Worm (Caenorhabditis elegans) whole organism, mixed stage, embryonic: Measurements from ENCODE around the gene C06A12.8.

Experiments
- blmp-1 ChIP-seq: fragments of 150-350 bp; optimal IDR thresholded peaks from 2 replicates; lab custom pipeline; 2014; ENCODE audit warnings: missing biosample characterization, missing genetic modification characterization
- ceh-39 ChIP-seq: fragments of 150-350 bp; optimal IDR thresholded peaks from 2 replicates; lab custom pipeline; 2014; ENCODE audit warnings: missing biosample characterization, missing genetic modification characterization
- ces-1 ChIP-seq: fragments of 150-350 bp; optimal IDR thresholded peaks from 2 replicates; lab custom pipeline; 2014; ENCODE audit warnings: missing biosample characterization, missing genetic modification reagents, missing genetic modification characterization
- cnd-1 ChIP-seq: fragments of 200-800 bp; sonication (Bioruptor generic); optimal IDR thresholded peaks from 2 replicates; lab custom pipeline; 2018; ENCODE audit warnings: mild to moderate bottlenecking, missing genetic modification characterization, missing compliant biosample characterization
- drap-1 ChIP-seq: fragments of 200-800 bp; sonication (Bioruptor generic); optimal IDR thresholded peaks from 3 replicates; lab custom pipeline; 2018; ENCODE audit warnings: mild to moderate bottlenecking, missing genetic modification characterization, missing compliant biosample characterization
- elt-3 ChIP-seq: fragments of 150-350 bp; optimal IDR thresholded peaks from 2 replicates; lab custom pipeline; 2014; ENCODE audit warnings: missing biosample characterization, missing genetic modification characterization
- lin-13 ChIP-seq: fragments of 150-350 bp; optimal IDR thresholded peaks from 2 replicates; lab custom pipeline; 2014; ENCODE audit warnings: missing biosample characterization, missing genetic modification characterization
- mab-5 ChIP-seq: fragments of 150-350 bp; optimal IDR thresholded peaks from 2 replicates; lab custom pipeline; 2014; ENCODE audit warnings: missing biosample characterization, missing genetic modification characterization
- nhr-12 ChIP-seq: fragments of 150-350 bp; optimal IDR thresholded peaks from 2 replicates; lab custom pipeline; 2014; ENCODE audit warnings: missing biosample characterization, missing genetic modification characterization
- nhr-28 ChIP-seq: fragments of 150-350 bp; optimal IDR thresholded peaks from 2 replicates; lab custom pipeline; 2014; ENCODE audit warnings: missing biosample characterization, missing genetic modification characterization
- nhr-76 ChIP-seq: sonication (generic microtip); optimal IDR thresholded peaks from 2 replicates; lab custom pipeline; 2017; ENCODE audit warnings: missing biosample characterization, missing genetic modification characterization
- sem-2 ChIP-seq: fragments of 200-800 bp; sonication (Bioruptor generic); optimal IDR thresholded peaks from 2 replicates; lab custom pipeline; 2018; ENCODE audit warnings: mild to moderate bottlenecking, missing genetic modification characterization, missing compliant biosample characterization
- sptf-1 ChIP-seq: sonication (generic microtip); optimal IDR thresholded peaks from 2 replicates; lab custom pipeline; 2017; ENCODE audit warnings: mild to moderate bottlenecking, missing genetic modification characterization, moderate library complexity, missing compliant biosample characterization
- unc-120 ChIP-seq: sonication (generic microtip); optimal IDR thresholded peaks from 2 replicates; lab custom pipeline; 2017; ENCODE audit warnings: missing genetic modification characterization, missing compliant biosample characterization; ENCODE audit not compliant: poor library complexity, severe bottlenecking
- unc-39 ChIP-seq: fragments of 150-350 bp; optimal IDR thresholded peaks from 2 replicates; lab custom pipeline; 2014; ENCODE audit warnings: missing biosample characterization, missing genetic modification characterization
- unc-62 ChIP-seq: fragments of 150-350 bp; optimal IDR thresholded peaks from 2 replicates; lab custom pipeline; 2014; ENCODE audit warnings: missing biosample characterization, missing genetic modification reagents, missing genetic modification characterization
- zip-8 ChIP-seq: fragments of 150-350 bp; optimal IDR thresholded peaks from 2 replicates; lab custom pipeline; 2014; ENCODE audit warnings: missing biosample characterization, missing genetic modification characterization
- ztf-11 ChIP-seq: fragments of 150-350 bp; optimal IDR thresholded peaks from 2 replicates; lab custom pipeline; 2014; ENCODE audit warnings: missing biosample characterization, missing genetic modification characterization

C06A12.8 gene

ce11 chrIV:17475743-17476142 is 38.6 kb downstream of the C06A12.8 start, which contains the start of gene grl-24:
grl-24 (minus strand) TSS chrIV:17475843.
- no peak for TF ChIP-seq zip-8 (tag; lab: Kevin White, UChicago)
- TF ChIP-seq nhr-76 (tag; lab: Kevin White, UChicago) = no peak
- TF ChIP-seq ces-1 (GFP tag; lab: Kevin White, UChicago) = no peak
- no peak for TF ChIP-seq nhr-28
- no peak for TF ChIP-seq lin-13
- TF ChIP-seq cnd-1 (tag; lab: Kevin White, UChicago) = no peak
- no peak for TF ChIP-seq drap-1 (GFP tag; lab: Kevin White, UChicago)
- no peak for TF ChIP-seq nhr-12 (tag; lab: Kevin White, UChicago)
- no peak for TF ChIP-seq unc-39 (tag; lab: Kevin White, UChicago)

DNA sequence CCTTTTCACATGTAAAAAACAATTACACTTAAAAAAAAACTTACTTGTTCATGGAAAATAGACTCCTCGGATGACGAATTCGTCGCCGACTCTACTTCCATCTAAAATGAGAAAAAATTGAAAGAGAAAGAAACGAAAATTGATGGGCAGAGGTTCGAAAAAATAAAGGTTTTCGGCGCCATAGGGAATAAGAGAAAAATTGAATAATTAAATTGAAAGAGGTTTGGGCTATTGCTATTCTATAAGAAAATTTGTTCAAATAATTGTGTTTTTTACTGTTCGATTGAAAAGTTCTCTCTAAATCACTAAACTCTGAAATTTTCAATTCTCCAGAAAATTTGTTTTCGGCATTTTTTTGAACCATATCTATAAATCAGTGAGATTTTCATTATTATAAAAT is 46.1 kb downstream of the C06A12.8 start, which contains the start of gene rabr-2:
TSS of gene rabr-2 (minus strand) at position 101 of the 400 bp plus-strand sequence.
- TF ChIP-seq ztf-11 (tag; lab: Kevin White, UChicago) (no peak), unc-62 (GFP tag; lab: Kevin White, UChicago) (no peak), lin-13 (no peak), mab-5 (tag; lab: Kevin White, UChicago) (no peak), nhr-28 (no peak), nhr-12 (tag; lab: Kevin White, UChicago) (no peak), ces-1 (GFP tag; lab: Kevin White, UChicago) (no peak), sem-2 (GFP tag; lab: Kevin White, UChicago) (no peak), cnd-1 (tag; lab: Kevin White, UChicago) (no peak), elt-3 (tag; lab: Kevin White, UChicago) (no peak), drap-1 (GFP tag; lab: Kevin White, UChicago) (no peak), ceh-39 (tag; lab: Kevin White, UChicago) (no peak), unc-120 (no peak), sptf-1 (no peak), blmp-1 (tag; lab: Kevin White, UChicago) (no peak)
